Worm (Caenorhabditis elegans) whole organism, mixed stage, embryonic: Measurements from ENCODE around the gene lrx-1.

Experiments used
- ceh-83 ChIP-seq: fragments of 200-800 bp; sonication (Bioruptor generic); optimal IDR thresholded peaks from 2 replicates; lab custom pipeline; 2018; ENCODE audit warnings: mild to moderate bottlenecking, missing genetic modification characterization, missing compliant biosample characterization
- ces-1 ChIP-seq: fragments of 150-350 bp; optimal IDR thresholded peaks from 2 replicates; lab custom pipeline; 2014; ENCODE audit warnings: missing biosample characterization, missing genetic modification reagents, missing genetic modification characterization
- elt-3 ChIP-seq: fragments of 150-350 bp; optimal IDR thresholded peaks from 2 replicates; lab custom pipeline; 2014; ENCODE audit warnings: missing biosample characterization, missing genetic modification characterization
- ham-2 ChIP-seq: fragments of 200-800 bp; sonication (Bioruptor generic); optimal IDR thresholded peaks from 2 replicates; lab custom pipeline; 2018; ENCODE audit warnings: mild to moderate bottlenecking, missing genetic modification characterization, missing compliant biosample characterization
- lin-13 ChIP-seq: fragments of 150-350 bp; optimal IDR thresholded peaks from 2 replicates; lab custom pipeline; 2014; ENCODE audit warnings: missing biosample characterization, missing genetic modification characterization
- nhr-28 ChIP-seq: fragments of 150-350 bp; optimal IDR thresholded peaks from 2 replicates; lab custom pipeline; 2014; ENCODE audit warnings: missing biosample characterization, missing genetic modification characterization
- nhr-76 ChIP-seq: sonication (generic microtip); optimal IDR thresholded peaks from 2 replicates; lab custom pipeline; 2017; ENCODE audit warnings: missing biosample characterization, missing genetic modification characterization
- pha-4 ChIP-seq: fragments of 150-350 bp; optimal IDR thresholded peaks from 2 replicates; lab custom pipeline; 2018; ENCODE audit warnings: missing biosample characterization, missing genetic modification reagents, missing genetic modification characterization
- snpc-4 ChIP-seq: fragments of 150-350 bp; optimal IDR thresholded peaks from 2 replicates; lab custom pipeline; 2014; ENCODE audit warnings: missing biosample characterization, missing genetic modification characterization
- sptf-1 ChIP-seq: sonication (generic microtip); optimal IDR thresholded peaks from 2 replicates; lab custom pipeline; 2017; ENCODE audit warnings: mild to moderate bottlenecking, missing genetic modification characterization, moderate library complexity, missing compliant biosample characterization

DNA sequence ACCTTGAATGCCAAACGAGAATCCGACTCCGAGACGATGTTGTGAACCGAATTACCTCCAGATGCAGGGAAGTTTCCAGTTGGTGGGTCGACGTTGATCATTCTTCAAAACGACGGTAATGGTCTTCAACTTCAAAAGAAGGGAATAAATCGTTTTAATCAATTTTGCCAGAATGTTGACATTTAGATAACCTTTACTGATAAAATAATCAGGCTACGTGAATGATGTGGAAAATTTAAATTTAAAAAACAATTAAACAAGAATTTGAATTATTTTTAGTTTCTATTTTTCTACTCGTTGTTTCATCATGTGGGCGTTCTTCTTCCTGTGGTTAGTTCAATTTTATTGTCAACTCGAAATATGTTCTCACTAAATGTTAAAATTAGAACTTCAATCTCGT lies 11.4 kb downstream of the lrx-1 start, which contains the start of gene ssp-35:
- no peak for TF ChIP-seq ceh-83 (GFP tag; lab: Kevin White, UChicago)
- TF ChIP-seq lin-13 (tag; lab: Kevin White, UChicago) = no peak
- no peak for TF ChIP-seq ham-2 (GFP tag; lab: Kevin White, UChicago)
- TF ChIP-seq pha-4 (tag; lab: Kevin White, UChicago) = no peak
- TF ChIP-seq elt-3 (tag; lab: Kevin White, UChicago) = no peak
- no peak for TF ChIP-seq sptf-1
- TF ChIP-seq nhr-76 (tag; lab: Kevin White, UChicago) = no peak
- no peak for TF ChIP-seq snpc-4 (tag; lab: Kevin White, UChicago)
- no peak for TF ChIP-seq nhr-28 (tag; lab: Kevin White, UChicago)
- no peak for TF ChIP-seq ces-1 (GFP tag; lab: Kevin White, UChicago)
